Fruit fly (Drosophila melanogaster) whole organism, embryonic: ENCODE data around the gene CG46412.

ENCODE experiments used
- Adf1 ChIP-seq: fragments of 200-800 bp; sonication (Bioruptor generic); IDR thresholded peaks from 2 replicates; pipeline ENCODE4 v1.3.6; 2022; ENCODE audit warnings: missing biosample characterization, missing genetic modification characterization
- Asciz ChIP-seq: fragments of 200-800 bp; sonication (Bioruptor generic); optimal IDR thresholded peaks from 2 replicates; lab custom pipeline; 2017; ENCODE audit warnings: missing biosample characterization, mild to moderate bottlenecking, missing genetic modification characterization, missing genetic modification reagents
- BEAF-32 ChIP-seq: fragments of 200-800 bp; sonication (Bioruptor generic); optimal IDR thresholded peaks from 3 replicates; lab custom pipeline; 2017; ENCODE audit warnings: missing biosample characterization, missing genetic modification characterization, mild to moderate bottlenecking, moderate library complexity, missing genetic modification reagents
- CG10431 ChIP-seq: fragments of 200-800 bp; sonication (Bioruptor generic); optimal IDR thresholded peaks from 3 replicates; lab custom pipeline; 2018; ENCODE audit warnings: missing biosample characterization, mild to moderate bottlenecking, missing genetic modification characterization
- CG10959 ChIP-seq: fragments of 200-800 bp; sonication (Bioruptor generic); IDR thresholded peaks from 2 replicates; pipeline ENCODE4 v1.3.6; 2022; ENCODE audit warnings: missing biosample characterization, missing genetic modification characterization
- CG11093 ChIP-seq: fragments of 200-800 bp; sonication (Bioruptor generic); IDR thresholded peaks from 3 replicates; pipeline ENCODE4 v1.3.6; 2022; ENCODE audit warnings: missing biosample characterization, missing genetic modification characterization
- CG11695 ChIP-seq: fragments of 200-800 bp; sonication (Bioruptor generic); IDR thresholded peaks from 3 replicates; pipeline ENCODE4 v1.3.6; 2022; ENCODE audit warnings: missing biosample characterization, missing genetic modification characterization
- CG14441 ChIP-seq: fragments of 200-800 bp; sonication (Bioruptor generic); IDR thresholded peaks from 2 replicates; pipeline ENCODE4 v1.3.6; 2022; ENCODE audit warnings: missing biosample characterization, missing genetic modification characterization
- CG14965 ChIP-seq: fragments of 200-800 bp; sonication (Bioruptor generic); optimal IDR thresholded peaks from 2 replicates; lab custom pipeline; 2016; ENCODE audit warnings: missing biosample characterization, missing genetic modification characterization, borderline replicate concordance
- CG15514 ChIP-seq: fragments of 200-800 bp; sonication (Bioruptor generic); optimal IDR thresholded peaks from 3 replicates; lab custom pipeline; 2017; ENCODE audit warnings: missing biosample characterization, missing genetic modification characterization, mild to moderate bottlenecking, moderate library complexity, missing genetic modification reagents
- CG17359 ChIP-seq: fragments of 200-800 bp; sonication (Bioruptor generic); optimal IDR thresholded peaks from 3 replicates; lab custom pipeline; 2018; ENCODE audit warnings: missing biosample characterization, mild to moderate bottlenecking, missing genetic modification characterization, moderate library complexity
- CG17802 ChIP-seq: fragments of 200-800 bp; sonication (Bioruptor generic); optimal IDR thresholded peaks from 2 replicates; lab custom pipeline; 2018; ENCODE audit warnings: missing biosample characterization, mild to moderate bottlenecking, missing genetic modification characterization, moderate library complexity
- CG17829 ChIP-seq: fragments of 200-800 bp; optimal IDR thresholded peaks from 2 replicates; lab custom pipeline; 2019; ENCODE audit warnings: missing biosample characterization, mild to moderate bottlenecking, missing genetic modification characterization, moderate library complexity
- CG18619 ChIP-seq: fragments of 200-800 bp; sonication (Bioruptor generic); optimal IDR thresholded peaks from 3 replicates; lab custom pipeline; 2017; ENCODE audit warnings: missing biosample characterization, mild to moderate bottlenecking, missing genetic modification characterization
- CG18764 ChIP-seq: fragments of 200-800 bp; sonication (Bioruptor generic); optimal IDR thresholded peaks from 3 replicates; lab custom pipeline; 2016; ENCODE audit warnings: missing biosample characterization, missing genetic modification characterization
- CG2202 ChIP-seq: fragments of 200-800 bp; sonication (Bioruptor generic); optimal IDR thresholded peaks from 2 replicates; lab custom pipeline; 2018; ENCODE audit warnings: missing biosample characterization, mild to moderate bottlenecking, missing genetic modification characterization
- CG5245 ChIP-seq: fragments of 200-800 bp; sonication (Bioruptor generic); optimal IDR thresholded peaks from 3 replicates; lab custom pipeline; 2016; ENCODE audit warnings: missing biosample characterization, missing genetic modification characterization
- CG6683 ChIP-seq: fragments of 200-800 bp; sonication (Bioruptor generic); optimal IDR thresholded peaks from 2 replicates; lab custom pipeline; 2017; ENCODE audit warnings: missing biosample characterization, mild to moderate bottlenecking, missing genetic modification characterization, missing genetic modification reagents
- CG6765 ChIP-seq: fragments of 200-800 bp; sonication (Bioruptor generic); optimal IDR thresholded peaks from 3 replicates; lab custom pipeline; 2017; ENCODE audit warnings: missing biosample characterization, mild to moderate bottlenecking, missing genetic modification characterization
- CG6854 ChIP-seq: fragments of 200-800 bp; sonication (Bioruptor generic); optimal IDR thresholded peaks from 3 replicates; lab custom pipeline; 2017; ENCODE audit warnings: missing biosample characterization, mild to moderate bottlenecking, missing genetic modification characterization
- CG9727 ChIP-seq: fragments of 200-800 bp; sonication (Bioruptor generic); optimal IDR thresholded peaks from 3 replicates; lab custom pipeline; 2017; ENCODE audit warnings: missing biosample characterization, mild to moderate bottlenecking, missing genetic modification characterization
- CG9817 ChIP-seq: fragments of 200-800 bp; sonication (Bioruptor generic); optimal IDR thresholded peaks from 2 replicates; lab custom pipeline; 2018; ENCODE audit warnings: missing biosample characterization, mild to moderate bottlenecking, missing genetic modification characterization, moderate library complexity
- CG9932 ChIP-seq: fragments of 200-800 bp; sonication (Bioruptor generic); IDR thresholded peaks from 2 replicates; pipeline ENCODE4 v1.3.6; 2022; ENCODE audit warnings: missing biosample characterization, missing genetic modification characterization
- Dfd ChIP-seq, 2 experiments: fragments of >200 bp; optimal IDR thresholded peaks; 2 replicates each; lab custom pipeline; 2017; ENCODE audit warnings: missing biosample characterization in 2 of 2, missing genetic modification characterization in 2 of 2
- Dip3 ChIP-seq: fragments of 200-800 bp; sonication (Bioruptor generic); optimal IDR thresholded peaks from 3 replicates; lab custom pipeline; 2016; ENCODE audit warnings: missing biosample characterization, missing genetic modification characterization
- Drgx ChIP-seq: fragments of 200-800 bp; sonication (Bioruptor generic); IDR thresholded peaks from 2 replicates; pipeline ENCODE4 v1.3.6; 2022; ENCODE audit warnings: missing biosample characterization, missing genetic modification characterization
- HLH3B ChIP-seq: fragments of 200-800 bp; sonication (Bioruptor generic); IDR thresholded peaks from 2 replicates; pipeline ENCODE4 v1.3.6; 2022; ENCODE audit warnings: missing biosample characterization, missing genetic modification characterization
- HLH4C ChIP-seq: fragments of 200-800 bp; sonication (Bioruptor generic); IDR thresholded peaks from 3 replicates; pipeline ENCODE4 v1.3.6; 2022; ENCODE audit warnings: missing biosample characterization, missing genetic modification characterization; ENCODE audit not compliant: partially characterized antibody
- Hr78 ChIP-seq, 2 experiments: fragments of 200-800 bp in 1 of 2; fragments of >200 bp in 1 of 2; sonication (Bioruptor generic) in 1 of 2; optimal IDR thresholded peaks; 2 replicates each; lab custom pipeline; 2017 to 2019; ENCODE audit warnings: missing biosample characterization in 2 of 2, missing genetic modification characterization in 2 of 2, mild to moderate bottlenecking in 1 of 2, moderate library complexity in 1 of 2
- Nf-YB ChIP-seq: fragments of 200-800 bp; sonication (Bioruptor generic); optimal IDR thresholded peaks from 3 replicates; lab custom pipeline; 2019; ENCODE audit warnings: missing biosample characterization, mild to moderate bottlenecking, missing genetic modification characterization, moderate library complexity
- Nf-YC ChIP-seq: fragments of 200-800 bp; optimal IDR thresholded peaks from 3 replicates; lab custom pipeline; 2019; ENCODE audit warnings: missing biosample characterization, mild to moderate bottlenecking, missing genetic modification characterization, moderate library complexity
- ab ChIP-seq: fragments of 200-800 bp; sonication (Bioruptor generic); optimal IDR thresholded peaks from 2 replicates; lab custom pipeline; 2016; ENCODE audit warnings: missing biosample characterization, missing genetic modification characterization
- ac ChIP-seq: fragments of 200-800 bp; sonication (Bioruptor generic); optimal IDR thresholded peaks from 3 replicates; lab custom pipeline; 2017; ENCODE audit warnings: missing biosample characterization, mild to moderate bottlenecking, missing genetic modification characterization
- cad ChIP-seq: fragments of >200 bp; optimal IDR thresholded peaks from 2 replicates; lab custom pipeline; 2017; ENCODE audit warnings: missing biosample characterization, missing genetic modification characterization
- cas ChIP-seq: fragments of 200-800 bp; sonication (Bioruptor generic); IDR thresholded peaks from 2 replicates; pipeline ENCODE4 v1.3.6; 2022; ENCODE audit warnings: missing biosample characterization, missing genetic modification characterization
- fd96Cb ChIP-seq: fragments of 200-800 bp; sonication (Bioruptor generic); optimal IDR thresholded peaks from 2 replicates; lab custom pipeline; 2018; ENCODE audit warnings: missing biosample characterization, mild to moderate bottlenecking, missing genetic modification characterization, moderate library complexity
- grau ChIP-seq: fragments of 200-800 bp; optimal IDR thresholded peaks from 3 replicates; lab custom pipeline; 2019; ENCODE audit warnings: missing biosample characterization, mild to moderate bottlenecking, missing genetic modification characterization, moderate library complexity
- inv ChIP-seq: fragments of 200-800 bp; sonication (Bioruptor generic); IDR thresholded peaks from 2 replicates; pipeline ENCODE4 v1.3.6; 2022; ENCODE audit warnings: missing biosample characterization, missing genetic modification characterization; ENCODE audit not compliant: partially characterized antibody
- luna ChIP-seq: fragments of 200-800 bp; sonication (Bioruptor generic); optimal IDR thresholded peaks from 2 replicates; lab custom pipeline; 2016; ENCODE audit warnings: missing biosample characterization, missing genetic modification characterization
- oc ChIP-seq: fragments of 200-800 bp; sonication (Bioruptor generic); optimal IDR thresholded peaks from 2 replicates; lab custom pipeline; 2018; ENCODE audit warnings: missing biosample characterization, mild to moderate bottlenecking, missing genetic modification characterization, moderate library complexity
- peb ChIP-seq: fragments of 200-800 bp; sonication (Bioruptor generic); IDR thresholded peaks from 2 replicates; pipeline ENCODE4 v1.3.6; 2022; ENCODE audit warnings: missing biosample characterization, missing genetic modification characterization
- row ChIP-seq: fragments of 200-800 bp; sonication (Bioruptor generic); IDR thresholded peaks from 3 replicates; pipeline ENCODE4 v1.3.6; 2022; ENCODE audit warnings: missing biosample characterization, missing genetic modification characterization
- run ChIP-seq: fragments of 200-800 bp; sonication (Bioruptor generic); optimal IDR thresholded peaks from 3 replicates; lab custom pipeline; 2018; ENCODE audit warnings: missing biosample characterization, mild to moderate bottlenecking, missing genetic modification characterization
- sc ChIP-seq, 3 experiments: fragments of >200 bp in 2 of 3; fragments of 200-800 bp in 1 of 3; sonication (Bioruptor generic) in 1 of 3; optimal IDR thresholded peaks; 2 replicates in 2 of 3; 3 replicates in 1 of 3; lab custom pipeline; 2017; ENCODE audit warnings: mild to moderate bottlenecking in 1 of 3, missing biosample characterization in 1 of 3, missing genetic modification characterization in 1 of 3, missing genetic modification reagents in 1 of 3
- scrt ChIP-seq: fragments of 200-800 bp; sonication (Bioruptor generic); optimal IDR thresholded peaks from 2 replicates; lab custom pipeline; 2018; ENCODE audit warnings: missing biosample characterization, mild to moderate bottlenecking, missing genetic modification characterization, moderate library complexity
- shn ChIP-seq: fragments of 200-800 bp; sonication (Bioruptor generic); optimal IDR thresholded peaks from 3 replicates; lab custom pipeline; 2016; ENCODE audit warnings: missing biosample characterization, missing genetic modification characterization
- sim ChIP-seq: fragments of 200-800 bp; sonication (Bioruptor generic); IDR thresholded peaks from 2 replicates; pipeline ENCODE4 v1.3.6; 2022; ENCODE audit warnings: missing biosample characterization, missing genetic modification characterization
- sob ChIP-seq: fragments of 200-800 bp; sonication (Bioruptor generic); IDR thresholded peaks from 2 replicates; pipeline ENCODE4 v1.3.6; 2022; ENCODE audit warnings: missing biosample characterization, missing genetic modification characterization
- tup ChIP-seq: fragments of 200-800 bp; sonication (Bioruptor generic); optimal IDR thresholded peaks from 2 replicates; lab custom pipeline; 2016; ENCODE audit warnings: missing biosample characterization, mild to moderate bottlenecking, missing genetic modification characterization, moderate library complexity
- z ChIP-seq: fragments of 200-800 bp; sonication (Bioruptor generic); IDR thresholded peaks from 3 replicates; pipeline ENCODE4 v1.3.6; 2022; ENCODE audit warnings: missing biosample characterization, missing genetic modification characterization
- zfh2 ChIP-seq: fragments of 200-800 bp; sonication (Bioruptor generic); optimal IDR thresholded peaks from 2 replicates; lab custom pipeline; 2016; ENCODE audit warnings: missing biosample characterization, missing genetic modification characterization

The CG46412 gene

DNA sequence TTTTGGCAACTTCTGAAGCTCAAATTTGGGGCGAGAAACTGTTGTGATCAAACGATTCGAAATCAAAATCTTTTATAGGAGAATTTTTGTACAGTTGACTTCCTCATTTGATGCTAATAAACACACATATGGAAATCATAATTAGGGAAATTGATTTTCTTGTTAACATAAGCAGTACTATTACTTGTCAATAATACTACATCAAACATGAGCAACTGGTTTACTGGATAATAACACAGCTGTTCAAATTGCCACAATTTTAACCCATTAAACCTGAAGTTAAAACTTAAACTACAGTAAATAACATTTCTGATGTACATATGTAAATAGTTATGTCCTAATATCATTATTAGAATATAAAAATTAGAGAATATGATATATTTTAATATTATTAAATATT, 16.0 kb upstream of the CG46412 start, which contains the start of gene CG43390 (continued):
- TF ChIP-seq ac (GFP tag; lab: Kevin White, UChicago) (no peak), row (GFP tag; lab: Robert Waterston, UW) (no peak), Dip3 (GFP tag; lab: Kevin White, UChicago) (no peak), cad (GFP tag; lab: Kevin White, UChicago) (no peak), CG2202 (no peak), CG10431 (GFP tag; lab: Kevin White, UChicago) (no peak), inv (GFP tag; lab: Robert Waterston, UW) (no peak), CG5245 (GFP tag; lab: Kevin White, UChicago) (no peak), CG14965 (no peak), CG14441 (no peak), CG9817 (tag; lab: Kevin White, UChicago) (peak; percentile 40), sc (optimal IDR thresholded peaks at IDR 0.05; lab: Kevin White, UChicago) (no peak), sc (GFP tag; optimal IDR thresholded peaks at IDR 0.05; lab: Kevin White, UChicago) (no peak), oc (tag; lab: Kevin White, UChicago) (no peak), CG18619 (peak; percentile 50), luna (GFP tag; lab: Kevin White, UChicago) (peak; percentile 44), HLH3B (GFP tag; lab: Robert Waterston, UW) (no peak), CG15514 (GFP tag; lab: Kevin White, UChicago) (peak; percentile 38), Nf-YC (tag; lab: Kevin White, UChicago) (no peak), CG17359 (tag; lab: Kevin White, UChicago) (no peak), HLH4C (GFP tag; lab: Robert Waterston, UW) (no peak), Nf-YB (GFP tag; lab: Kevin White, UChicago) (no peak), CG9727 (GFP tag; lab: Kevin White, UChicago) (no peak), run (tag; lab: Kevin White, UChicago) (no peak), Hr78 (GFP tag; optimal IDR thresholded peaks at IDR 0.05; lab: Kevin White, UChicago) (no peak), BEAF-32 (no peak), CG11093 (no peak), ab (GFP tag; lab: Kevin White, UChicago) (no peak), grau (tag; lab: Kevin White, UChicago) (peak; percentile 58), sim (GFP tag; lab: Robert Waterston, UW) (no peak), Drgx (GFP tag; lab: Robert Waterston, UW) (no peak), z (GFP tag; lab: Robert Waterston, UW) (no peak), zfh2 (GFP tag; lab: Kevin White, UChicago) (no peak), Adf1 (GFP tag; lab: Robert Waterston, UW) (peak; percentile 37; the same call in 1 of the 2 replicates), shn (no peak), Dfd (GFP tag; optimal IDR thresholded peaks at IDR 0.05; lab: Kevin White, UChicago) (no peak), CG10959 (GFP tag; lab: Robert Waterston, UW) (no peak), CG9932 (GFP tag; lab: Robert Waterston, UW) (no peak), tup (GFP tag; lab: Kevin White, UChicago) (no peak), Asciz (GFP tag; lab: Kevin White, UChicago) (peak; percentile 87), CG6683 (peak; percentile 7), CG6854 (peak; percentile 53), CG18764 (GFP tag; lab: Kevin White, UChicago) (no peak), peb (GFP tag; lab: Robert Waterston, UW) (no peak), CG11695 (peak; percentile 75), sob (GFP tag; lab: Robert Waterston, UW) (peak; percentile 68; the same call in 1 of the 2 replicates), scrt (peak; percentile 39), CG17802 (no peak), fd96Cb (no peak), CG6765 (GFP tag; lab: Kevin White, UChicago) (peak; percentile 70), CG17829 (no peak), cas (no peak; the same call in 1 of the 2 replicates)
